Worm (Caenorhabditis elegans): Measurements from ENCODE around the gene C35A5.5.

The C35A5.5 gene

ce11 chrV:10493150-10493549, 12.5 kb upstream of the C35A5.5 start, which contains the start of gene ugt-33:
Gene ugt-33 (plus strand): TSS chrV:10493409.
- TF ChIP-seq lin-29 (GFP tag; IDR thresholded peaks at IDR 0.05) (no peak), aha-1 (tag) (peak; percentile 81), pha-4 (GFP tag; IDR thresholded peaks at IDR 0.05) (no peak), pha-4 (tag; optimal IDR thresholded peaks at IDR 0.05) (no peak), hlh-11 (tag; optimal IDR thresholded peaks at IDR 0.05) (peak; percentile 56), nhr-77 (tag; optimal IDR thresholded peaks at IDR 0.05) (peak; percentile 54), daf-16 (GFP tag; optimal IDR thresholded peaks at IDR 0.05) (no peak), daf-16 (tag; optimal IDR thresholded peaks at IDR 0.05) (peak; percentile 63), dve-1 (tag; optimal IDR thresholded peaks at IDR 0.05; ENCODE audit: insufficient read depth) (peak; percentile 62), pqm-1 (tag; optimal IDR thresholded peaks at IDR 0.05) (peak; percentile 74), zfp-3 (GFP tag; conservative IDR thresholded peaks at IDR 0.05) (no peak), nhr-28 (tag; optimal IDR thresholded peaks at IDR 0.05) (peak; percentile 97), php-3 (GFP tag; IDR thresholded peaks at IDR 0.05) (0 out of 2 replicates have a peak, but pooled peaks have one; percentile 11), dmd-6 (GFP tag; IDR thresholded peaks at IDR 0.05) (peak; percentile 37; the same call in 1 of the 2 replicates)

ce11 chrV:10496733-10497132, 8.9 kb upstream of the C35A5.5 start, which contains the start of gene C35A5.4:
Gene C35A5.4 (plus strand): TSS chrV:10497033.
- no peak for TF ChIP-seq nhr-77 (tag; optimal IDR thresholded peaks at IDR 0.05)
- TF ChIP-seq unc-62 (GFP tag; optimal IDR thresholded peaks at IDR 0.05 in 1 of 2), result peak in 1 of 2 experiments; percentile 28
- TF ChIP-seq unc-62 (tag; optimal IDR thresholded peaks at IDR 0.05), result no peak
- no peak for TF ChIP-seq lin-1 (GFP tag; IDR thresholded peaks at IDR 0.05)
- no peak for TF ChIP-seq nhr-11 (tag; optimal IDR thresholded peaks at IDR 0.05)

ce11 chrV:10501295-10501694, 4.4 kb upstream of the C35A5.5 start, which contains the start of gene C35A5.3:
Gene C35A5.3 (minus strand): TSS chrV:10501395.
- no peak for TF ChIP-seq dve-1 (tag; optimal IDR thresholded peaks at IDR 0.05; ENCODE audit: insufficient read depth)
- no peak for TF ChIP-seq ctbp-1 (GFP tag; IDR thresholded peaks at IDR 0.05)
- TF ChIP-seq nhr-237 (tag; optimal IDR thresholded peaks at IDR 0.05), result no peak
- TF ChIP-seq daf-16 (GFP tag; optimal IDR thresholded peaks at IDR 0.05), result no peak
- no peak for TF ChIP-seq daf-16 (tag; optimal IDR thresholded peaks at IDR 0.05)
- TF ChIP-seq tag-97 (GFP tag; IDR thresholded peaks at IDR 0.05), result no peak
- TF ChIP-seq gei-8 (GFP tag; optimal IDR thresholded peaks at IDR 0.05), result no peak
- TF ChIP-seq nhr-10 (tag; optimal IDR thresholded peaks at IDR 0.05), result no peak
- TF ChIP-seq nhr-6 (tag; optimal IDR thresholded peaks at IDR 0.05), result no peak
- no peak for TF ChIP-seq duxl-1 (tag; optimal IDR thresholded peaks at IDR 0.05; ENCODE audit: poor library complexity)
- no peak for TF ChIP-seq ceh-82 (tag; optimal IDR thresholded peaks at IDR 0.05)
- no peak for TF ChIP-seq nhr-28 (tag; optimal IDR thresholded peaks at IDR 0.05)
- TF ChIP-seq hmg-1.1 (GFP tag; IDR thresholded peaks at IDR 0.05), result no peak
- TF ChIP-seq ceh-20 (GFP tag; IDR thresholded peaks at IDR 0.05), result no peak
- no peak for TF ChIP-seq unc-39 (tag; optimal IDR thresholded peaks at IDR 0.05)
- TF ChIP-seq lsy-2 (tag; optimal IDR thresholded peaks at IDR 0.05), result no peak

- TF ChIP-seq F10B5.3 (tag; optimal IDR thresholded peaks at IDR 0.05) (no peak), jun-1 (tag; optimal IDR thresholded peaks at IDR 0.05) (no peak), nhr-76 (tag; optimal IDR thresholded peaks at IDR 0.05) (no peak), Y5F2A.4 (GFP tag; optimal IDR thresholded peaks at IDR 0.05) (no peak), egl-27 (tag; optimal IDR thresholded peaks at IDR 0.05) (no peak), unc-62 (GFP tag; optimal IDR thresholded peaks at IDR 0.05 in 1 of 2) (peak in 1 of 2 experiments; percentile 20), unc-62 (tag; optimal IDR thresholded peaks at IDR 0.05) (no peak)
Measured at ce11 chrV:10503011-10503410, 2.6 kb upstream of the C35A5.5 start, which contains the start of gene C35A5.11. Gene C35A5.11 (minus strand): TSS chrV:10503111.

- TF ChIP-seq T20F7.1 (GFP tag; optimal IDR thresholded peaks at IDR 0.05), result no peak
- TF ChIP-seq aha-1 (tag), result no peak
Measured at ce11 chrV:10503893-10504292, 1.8 kb upstream of the C35A5.5 start, which contains the start of gene C35A5.10. Gene C35A5.10 (plus strand): TSS chrV:10504193.

Data from whole organism, L4 larva.